Fruit fly (Drosophila melanogaster): ENCODE measurements around the gene ergic53.

dm6 chr3L:8575844-8576842 lies 41.4 kb downstream of the ergic53 start, which contains the start of the genes CG6638 and CG43078:
- TF ChIP-seq kay (GFP tag; ENCODE audit: borderline replicate concordance) (peak; percentile 70), CG11617 (GFP tag; optimal IDR thresholded peaks at IDR 0.05) (peak; percentile 57), CG5204 (GFP tag; optimal IDR thresholded peaks at IDR 0.05) (no peak), Clk (GFP tag; optimal IDR thresholded peaks at IDR 0.05) (no peak), CG33017 (tag; optimal IDR thresholded peaks at IDR 0.05) (no peak), CG7045 (GFP tag; optimal IDR thresholded peaks at IDR 0.05) (peak; percentile 20), CG14711 (tag; optimal IDR thresholded peaks at IDR 0.05) (peak; percentile 37), cic (GFP tag; optimal IDR thresholded peaks at IDR 0.05) (peak; percentile 1), bab1 (GFP tag; optimal IDR thresholded peaks at IDR 0.05) (no peak)
